Fruit fly (Drosophila melanogaster): ENCODE data around the gene CG11755.

The CG11755 gene

dm6 chr3R:8697772-8698259, 21.1 kb downstream of the CG11755 start, which contains the start of gene hb:
Gene hb, minus strand, starts transcription at chr3R:8697822.
- TF ChIP-seq noc (tag; optimal IDR thresholded peaks at IDR 0.05) = no peak

dm6 chr3R:8699230-8699629, 22.5 kb downstream of the CG11755 start:
- no peak for TF ChIP-seq noc (tag; optimal IDR thresholded peaks at IDR 0.05)

- no peak for TF ChIP-seq noc (tag; optimal IDR thresholded peaks at IDR 0.05)
Measured at dm6 chr3R:8700660-8701059, 23.9 kb downstream of the CG11755 start.

dm6 chr3R:8701197-8701596, 24.5 kb downstream of the CG11755 start:
- no peak for TF ChIP-seq noc (tag; optimal IDR thresholded peaks at IDR 0.05)

dm6 chr3R:8704669-8705068, 28.0 kb downstream of the CG11755 start:
- TF ChIP-seq noc (tag; optimal IDR thresholded peaks at IDR 0.05) = no peak

dm6 chr3R:8705323-8706097, 28.8 kb downstream of the CG11755 start:
- TF ChIP-seq noc (tag; optimal IDR thresholded peaks at IDR 0.05) = no peak

dm6 chr3R:8707166-8707565, 30.5 kb downstream of the CG11755 start:
- no peak for TF ChIP-seq noc (tag; optimal IDR thresholded peaks at IDR 0.05)

- peak; percentile 15 for TF ChIP-seq noc (tag; optimal IDR thresholded peaks at IDR 0.05)
Measured at dm6 chr3R:8711890-8712449, 35.3 kb downstream of the CG11755 start.

dm6 chr3R:8712722-8713131, 36.0 kb downstream of the CG11755 start, which contains the start of gene CG8112:
Gene CG8112, plus strand, starts transcription at chr3R:8712933.
- no peak for TF ChIP-seq noc (tag; optimal IDR thresholded peaks at IDR 0.05)

- TF ChIP-seq noc (tag; optimal IDR thresholded peaks at IDR 0.05) = no peak
Measured at dm6 chr3R:8715371-8715770, 38.7 kb downstream of the CG11755 start.

- no peak for TF ChIP-seq noc (tag; optimal IDR thresholded peaks at IDR 0.05)
Measured at dm6 chr3R:8715851-8716550, 39.3 kb downstream of the CG11755 start, which contains the start of gene TMEM216. Gene TMEM216, plus strand, starts transcription at chr3R:8716243.

dm6 chr3R:8716551-8716879, 39.8 kb downstream of the CG11755 start:
- no peak for TF ChIP-seq noc (tag; optimal IDR thresholded peaks at IDR 0.05)

- no peak for TF ChIP-seq noc (tag; optimal IDR thresholded peaks at IDR 0.05)
Measured at dm6 chr3R:8718356-8718755, 41.6 kb downstream of the CG11755 start, which contains the start of gene Cks85A. Gene Cks85A, minus strand, starts transcription at chr3R:8718456.

dm6 chr3R:8718898-8719297, 42.2 kb downstream of the CG11755 start, which contains the start of gene CG11760:
Gene CG11760, plus strand, starts transcription at chr3R:8719198.
- no peak for TF ChIP-seq noc (tag; optimal IDR thresholded peaks at IDR 0.05)

dm6 chr3R:8721071-8721470, 44.4 kb downstream of the CG11755 start, which contains the start of gene CG8136:
Gene CG8136, plus strand, starts transcription at chr3R:8721371.
- no peak for TF ChIP-seq noc (tag; optimal IDR thresholded peaks at IDR 0.05)

dm6 chr3R:8722962-8723548, 46.3 kb downstream of the CG11755 start, which contains the start of gene nom:
Gene nom, plus strand, starts transcription at chr3R:8723174.
- TF ChIP-seq noc (tag; optimal IDR thresholded peaks at IDR 0.05) = no peak

Measured in whole organism, larva.